Worm (Caenorhabditis elegans) whole organism, L3 larva: ENCODE results near the gene frpr-19.

Experiments used
- R02D3.7 ChIP-seq: fragments of 150-350 bp; optimal IDR thresholded peaks from 2 replicates; lab custom pipeline; 2014; ENCODE audit warnings: missing biosample characterization, missing genetic modification characterization
- ZK546.5 ChIP-seq: sonication (generic microtip); optimal IDR thresholded peaks from 2 replicates; lab custom pipeline; 2017; ENCODE audit warnings: missing biosample characterization, missing genetic modification characterization
- aly-2 ChIP-seq: fragments of 150-350 bp; optimal IDR thresholded peaks from 2 replicates; lab custom pipeline; 2014; ENCODE audit warnings: missing biosample characterization, missing genetic modification characterization
- ama-1 ChIP-seq: fragments of 150-350 bp; optimal IDR thresholded peaks from 2 replicates; lab custom pipeline; 2018
- ceh-16 ChIP-seq: sonication (generic microtip); optimal IDR thresholded peaks from 2 replicates; lab custom pipeline; 2017; ENCODE audit warnings: missing biosample characterization, missing genetic modification characterization
- ceh-28 ChIP-seq: fragments of 150-350 bp; optimal IDR thresholded peaks from 2 replicates; lab custom pipeline; 2014; ENCODE audit warnings: missing biosample characterization, missing genetic modification reagents, missing genetic modification characterization
- ceh-9 ChIP-seq: sonication (generic microtip); optimal IDR thresholded peaks from 2 replicates; lab custom pipeline; 2018; ENCODE audit warnings: missing biosample characterization, missing genetic modification characterization
- daf-12 ChIP-seq: fragments of 150-350 bp; optimal IDR thresholded peaks from 2 replicates; lab custom pipeline; 2014; ENCODE audit warnings: missing biosample characterization, missing genetic modification reagents, missing genetic modification characterization
- egl-27 ChIP-seq: sonication (generic microtip); optimal IDR thresholded peaks from 4 replicates; lab custom pipeline; 2017; ENCODE audit warnings: missing biosample characterization, missing genetic modification reagents, missing genetic modification characterization
- elt-1 ChIP-seq: fragments of 150-350 bp; optimal IDR thresholded peaks from 2 replicates; lab custom pipeline; 2014; ENCODE audit warnings: missing biosample characterization, missing genetic modification characterization
- elt-2 ChIP-seq: sonication (generic microtip); optimal IDR thresholded peaks from 2 replicates; lab custom pipeline; 2016; ENCODE audit warnings: missing genetic modification reagents, mild to moderate bottlenecking, missing genetic modification characterization, missing compliant biosample characterization
- fkh-10 ChIP-seq: sonication (generic microtip); optimal IDR thresholded peaks from 2 replicates; lab custom pipeline; 2017; ENCODE audit warnings: missing biosample characterization, missing genetic modification reagents, missing genetic modification characterization
- fkh-2 ChIP-seq: fragments of 150-350 bp; optimal IDR thresholded peaks from 2 replicates; lab custom pipeline; 2014; ENCODE audit warnings: missing biosample characterization, missing genetic modification reagents, missing genetic modification characterization
- fos-1 ChIP-seq: fragments of 150-350 bp; optimal IDR thresholded peaks from 2 replicates; lab custom pipeline; 2014; ENCODE audit warnings: missing biosample characterization, missing genetic modification characterization
- hmg-11 ChIP-seq: sonication (generic microtip); optimal IDR thresholded peaks from 2 replicates; lab custom pipeline; 2016; ENCODE audit warnings: missing genetic modification characterization, missing compliant biosample characterization
- jun-1 ChIP-seq: fragments of 150-350 bp; optimal IDR thresholded peaks from 2 replicates; lab custom pipeline; 2014; ENCODE audit warnings: missing biosample characterization, missing genetic modification reagents, missing genetic modification characterization
- lin-15B ChIP-seq: fragments of 150-350 bp; optimal IDR thresholded peaks from 2 replicates; lab custom pipeline; 2014; ENCODE audit warnings: missing biosample characterization, missing genetic modification characterization
- lin-39 ChIP-seq: fragments of 150-350 bp; optimal IDR thresholded peaks from 2 replicates; lab custom pipeline; 2018; ENCODE audit warnings: missing biosample characterization, missing genetic modification reagents, missing genetic modification characterization
- lsy-12 ChIP-seq: sonication (generic microtip); optimal IDR thresholded peaks from 2 replicates; lab custom pipeline; 2016; ENCODE audit warnings: mild to moderate bottlenecking, missing genetic modification characterization, missing compliant biosample characterization
- mdl-1 ChIP-seq: fragments of 150-350 bp; optimal IDR thresholded peaks from 2 replicates; lab custom pipeline; 2014; ENCODE audit warnings: missing biosample characterization, missing genetic modification characterization
- mml-1 ChIP-seq: fragments of 150-350 bp; sonication (generic microtip); optimal IDR thresholded peaks from 3 replicates; lab custom pipeline; 2014; ENCODE audit warnings: missing biosample characterization, missing genetic modification characterization
- nfya-1 ChIP-seq: sonication (generic microtip); optimal IDR thresholded peaks from 2 replicates; lab custom pipeline; 2017; ENCODE audit warnings: missing genetic modification characterization, mild to moderate bottlenecking, missing compliant biosample characterization, antibody characterized with exemption, moderate library complexity; ENCODE audit not compliant: insufficient read depth
- nhr-23 ChIP-seq: fragments of 150-350 bp; optimal IDR thresholded peaks from 2 replicates; lab custom pipeline; 2014; ENCODE audit warnings: missing biosample characterization, missing genetic modification reagents, missing genetic modification characterization
- nhr-237 ChIP-seq: fragments of 150-350 bp; optimal IDR thresholded peaks from 2 replicates; lab custom pipeline; 2014; ENCODE audit warnings: missing biosample characterization, missing genetic modification characterization
- nhr-25 ChIP-seq: sonication (generic microtip); optimal IDR thresholded peaks from 2 replicates; lab custom pipeline; 2017; ENCODE audit warnings: missing biosample characterization, missing genetic modification characterization
- nhr-28 ChIP-seq: fragments of 150-350 bp; optimal IDR thresholded peaks from 2 replicates; lab custom pipeline; 2014; ENCODE audit warnings: missing biosample characterization, missing genetic modification characterization
- nhr-43 ChIP-seq: sonication (generic microtip); optimal IDR thresholded peaks from 2 replicates; lab custom pipeline; 2016; ENCODE audit warnings: mild to moderate bottlenecking, missing genetic modification characterization, missing compliant biosample characterization; ENCODE audit not compliant: poor library complexity, severe bottlenecking
- nhr-67 ChIP-seq: fragments of 150-350 bp; optimal IDR thresholded peaks from 2 replicates; lab custom pipeline; 2014; ENCODE audit warnings: missing biosample characterization, missing genetic modification characterization
- nhr-76 ChIP-seq: fragments of 150-350 bp; sonication (generic microtip); optimal IDR thresholded peaks from 5 replicates; lab custom pipeline; 2014; ENCODE audit warnings: missing biosample characterization, missing genetic modification characterization
- nhr-77 ChIP-seq: fragments of 150-350 bp; optimal IDR thresholded peaks from 2 replicates; lab custom pipeline; 2014; ENCODE audit warnings: missing biosample characterization, missing genetic modification characterization
- pha-4 ChIP-seq: fragments of 150-350 bp; optimal IDR thresholded peaks from 2 replicates; lab custom pipeline; 2014; ENCODE audit warnings: missing biosample characterization, missing genetic modification reagents, missing genetic modification characterization
- sea-2 ChIP-seq: fragments of 150-350 bp; sonication (generic microtip); optimal IDR thresholded peaks from 4 replicates; lab custom pipeline; 2014; ENCODE audit warnings: missing biosample characterization, missing genetic modification reagents, missing genetic modification characterization
- snpc-4 ChIP-seq: fragments of 150-350 bp; optimal IDR thresholded peaks from 2 replicates; lab custom pipeline; 2014; ENCODE audit warnings: missing biosample characterization, missing genetic modification characterization
- unc-62 ChIP-seq: fragments of 150-350 bp; sonication (generic microtip); optimal IDR thresholded peaks from 4 replicates; lab custom pipeline; 2014; ENCODE audit warnings: missing biosample characterization, missing genetic modification reagents, missing genetic modification characterization
- zag-1 ChIP-seq: fragments of 150-350 bp; optimal IDR thresholded peaks from 2 replicates; lab custom pipeline; 2014; ENCODE audit warnings: missing biosample characterization, missing genetic modification characterization
- ztf-4 ChIP-seq: fragments of 150-350 bp; optimal IDR thresholded peaks from 2 replicates; lab custom pipeline; 2014; ENCODE audit warnings: missing biosample characterization, missing genetic modification characterization

The frpr-19 gene

ce11 chrIV:1740105-1741023 lies 41.1 kb downstream of the frpr-19 start, which contains the start of gene ptpn-22:
ptpn-22 (minus strand) TSS chrIV:1740262.
- TF ChIP-seq nhr-77: no peak
- no peak for TF ChIP-seq fkh-2 (tag; lab: Kevin White, UChicago)
- no peak for TF ChIP-seq lsy-12 (tag; lab: Kevin White, UChicago)
- peak; percentile 13 for TF ChIP-seq elt-2 (tag; lab: Kevin White, UChicago)
- peak; percentile 96 for TF ChIP-seq ceh-28 (tag; lab: Kevin White, UChicago)
- no peak for TF ChIP-seq ztf-4
- TF ChIP-seq mml-1 (tag; lab: Kevin White, UChicago): no peak

DNA sequence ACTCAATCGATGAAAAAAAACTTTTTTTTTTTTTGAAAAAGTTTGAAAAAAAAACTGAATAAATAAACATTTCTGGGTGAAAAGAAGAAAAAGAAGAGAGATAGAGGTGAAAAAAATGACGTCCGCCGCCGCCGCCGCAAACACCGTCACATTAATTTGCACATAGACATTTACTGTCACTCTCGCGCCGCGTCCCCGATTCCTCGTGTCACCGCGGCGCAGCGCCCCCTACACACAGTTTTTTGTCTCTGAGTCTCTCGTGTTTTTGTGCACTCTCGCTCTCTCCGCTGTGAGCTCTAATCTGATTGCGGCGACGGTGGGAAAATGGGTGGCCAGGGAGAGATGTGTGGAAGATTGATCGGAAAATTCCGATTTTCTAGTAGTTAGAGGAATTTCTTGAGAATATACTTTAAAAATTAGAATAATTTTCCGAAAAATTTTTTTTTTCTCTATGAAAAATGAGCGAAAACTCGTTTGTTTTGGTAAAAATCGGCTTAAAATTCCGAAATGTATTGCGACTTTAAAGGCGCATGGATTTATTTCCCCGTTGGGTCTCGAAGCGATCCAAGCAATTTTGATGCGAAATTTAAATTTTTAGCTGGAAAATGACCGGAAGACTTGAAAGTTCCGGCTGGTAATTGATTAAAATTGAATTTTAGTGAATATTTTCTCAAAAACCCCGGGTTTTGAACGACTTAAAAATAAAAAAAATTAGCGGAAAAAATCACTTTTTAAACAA lies 41.9 kb downstream of the frpr-19 start:
- TF ChIP-seq hmg-11 (peak; percentile 38), elt-2 (tag; lab: Kevin White, UChicago) (peak; percentile 33), nhr-23 (tag; lab: Kevin White, UChicago) (peak; percentile 3), nhr-237 (tag; lab: Kevin White, UChicago) (no peak), fos-1 (no peak), egl-27 (no peak), lin-15B (tag; lab: Kevin White, UChicago) (peak; percentile 1), ZK546.5 (no peak), ztf-4 (no peak)

DNA sequence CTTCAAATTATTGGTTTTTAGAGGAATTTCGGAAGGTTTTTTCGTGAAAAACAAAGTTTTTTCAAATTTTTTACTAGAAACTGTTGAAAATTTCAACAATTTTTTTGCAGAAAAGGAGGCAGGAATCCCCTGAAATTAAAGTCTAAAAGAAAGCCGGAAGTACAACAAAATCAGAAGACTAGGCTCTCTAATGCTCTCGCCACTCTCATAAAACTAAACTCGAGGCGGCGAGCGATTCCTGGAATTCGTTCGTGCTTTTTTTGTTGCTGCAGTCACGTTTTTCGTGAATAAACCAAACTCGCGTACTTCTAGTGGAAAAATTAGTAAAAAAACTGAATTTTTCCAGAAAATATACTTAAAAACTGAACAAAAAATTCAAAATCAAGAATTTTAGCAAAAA lies 42.6 kb downstream of the frpr-19 start:
- TF ChIP-seq ceh-28 (tag; lab: Kevin White, UChicago) (no peak), lin-39 (tag; lab: Kevin White, UChicago) (no peak), nhr-28 (no peak), snpc-4 (no peak), jun-1 (tag; lab: Kevin White, UChicago) (no peak), zag-1 (tag; lab: Kevin White, UChicago) (no peak), elt-1 (tag; lab: Kevin White, UChicago) (no peak), aly-2 (no peak), nhr-76 (no peak), mml-1 (tag; lab: Kevin White, UChicago) (no peak), sea-2 (no peak), ceh-9 (tag; lab: Kevin White, UChicago) (no peak), nhr-43 (tag; lab: Kevin White, UChicago) (no peak), nhr-237 (tag; lab: Kevin White, UChicago) (no peak)

DNA sequence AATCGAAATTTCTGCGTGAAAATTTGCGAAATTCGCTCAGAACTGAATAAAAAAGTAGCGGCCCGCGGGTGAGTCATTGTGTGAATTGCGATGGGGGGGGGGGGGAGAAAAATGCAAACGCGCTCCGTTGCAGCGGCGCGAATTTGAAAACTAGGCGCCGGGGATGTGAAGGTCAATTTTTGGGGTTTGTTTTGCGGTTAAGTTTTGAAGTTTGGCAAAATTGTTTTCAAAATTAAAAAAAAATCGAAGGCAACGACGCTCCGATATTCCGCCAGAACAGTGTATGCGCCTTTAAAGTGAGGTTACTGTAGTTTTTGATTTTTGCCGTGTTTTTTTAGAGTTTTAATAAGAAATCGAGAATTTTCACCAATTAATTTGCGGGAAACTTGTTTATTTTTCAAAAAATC lies 43.1 kb downstream of the frpr-19 start:
- TF ChIP-seq fkh-10 (GFP tag; lab: Kevin White, UChicago) (no peak), lin-15B (tag; lab: Kevin White, UChicago) (peak; percentile 70), ama-1 (lab: Kevin White, UChicago) (peak; percentile 75), nfya-1 (tag; lab: Kevin White, UChicago) (peak; percentile 66), lsy-12 (tag; lab: Kevin White, UChicago) (peak; percentile 15), snpc-4 (peak; percentile 20), jun-1 (tag; lab: Kevin White, UChicago) (peak; percentile 37), fos-1 (peak; percentile 57), nhr-23 (tag; lab: Kevin White, UChicago) (peak; percentile 77), lin-39 (tag; lab: Kevin White, UChicago) (peak; percentile 73), mml-1 (tag; lab: Kevin White, UChicago) (no peak), nhr-28 (no peak), nhr-77 (no peak), ceh-16 (no peak), elt-1 (tag; lab: Kevin White, UChicago) (no peak), pha-4 (tag; lab: Kevin White, UChicago) (peak; percentile 21), sea-2 (no peak), daf-12 (no peak), nhr-25 (peak; percentile 60), mdl-1 (tag; lab: Kevin White, UChicago) (no peak), zag-1 (tag; lab: Kevin White, UChicago) (no peak), R02D3.7 (tag; lab: Kevin White, UChicago) (no peak), hmg-11 (peak; percentile 52), aly-2 (no peak), nhr-67 (no peak), unc-62 (GFP tag; lab: Kevin White, UChicago) (no peak)
